Fruit fly (Drosophila melanogaster): ENCODE measurements around the gene CG13102.
A peak's percentile ranks its signal among the peaks of the same experiment; 100 is the strongest.

CG13102 gene

DNA sequence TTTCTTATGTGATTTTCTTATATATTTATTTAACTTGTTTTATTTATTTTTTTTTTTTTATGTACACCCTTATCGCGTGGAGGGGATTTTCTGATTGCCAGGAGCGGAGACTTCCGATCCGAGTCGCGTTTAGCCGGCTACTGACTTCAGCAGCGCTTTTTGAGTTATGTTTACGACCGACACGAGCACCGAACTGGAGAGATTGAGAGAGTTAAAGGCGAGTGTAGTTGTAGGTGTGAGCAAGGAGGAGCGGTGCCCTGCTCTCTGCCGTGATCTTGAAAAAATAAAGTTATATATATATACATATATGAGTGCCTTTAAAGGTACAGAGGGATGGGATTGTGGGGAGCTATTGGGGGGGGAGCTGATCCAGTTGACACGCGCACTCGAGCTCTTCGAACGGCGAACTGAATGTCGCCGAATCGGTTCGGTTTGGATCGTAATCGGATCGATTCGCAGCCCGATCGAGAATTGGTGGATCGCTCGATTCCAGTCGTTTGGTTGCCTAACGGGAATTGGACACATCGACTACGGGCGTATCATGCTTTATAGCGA is 22.9 kb upstream of the CG13102 start, which contains the start of gene rost (continued):
- TF ChIP-seq CG12769 (tag; optimal IDR thresholded peaks at IDR 0.05): peak; percentile 94
- TF ChIP-seq CG43689 (GFP tag; IDR thresholded peaks at IDR 0.05): no peak
- no peak for TF ChIP-seq zen (tag; optimal IDR thresholded peaks at IDR 0.05)
- no peak for TF ChIP-seq caup (GFP tag; optimal IDR thresholded peaks at IDR 0.05; ENCODE audit: severe bottlenecking)
- TF ChIP-seq CG2199 (GFP tag; IDR thresholded peaks at IDR 0.05): 0 out of 3 replicates have a peak, but pooled peaks have one; percentile 22
- no peak for TF ChIP-seq Mad (GFP tag; optimal IDR thresholded peaks at IDR 0.05)
- no peak for TF ChIP-seq CG4617 (GFP tag; optimal IDR thresholded peaks at IDR 0.05; ENCODE audit: borderline replicate concordance)
- TF ChIP-seq en (GFP tag; optimal IDR thresholded peaks at IDR 0.05): no peak
- TF ChIP-seq gsb-n (tag; optimal IDR thresholded peaks at IDR 0.05): no peak
- TF ChIP-seq CG8281 (tag; optimal IDR thresholded peaks at IDR 0.05): no peak
- no peak for TF ChIP-seq CG6175 (GFP tag; IDR thresholded peaks at IDR 0.05)

DNA sequence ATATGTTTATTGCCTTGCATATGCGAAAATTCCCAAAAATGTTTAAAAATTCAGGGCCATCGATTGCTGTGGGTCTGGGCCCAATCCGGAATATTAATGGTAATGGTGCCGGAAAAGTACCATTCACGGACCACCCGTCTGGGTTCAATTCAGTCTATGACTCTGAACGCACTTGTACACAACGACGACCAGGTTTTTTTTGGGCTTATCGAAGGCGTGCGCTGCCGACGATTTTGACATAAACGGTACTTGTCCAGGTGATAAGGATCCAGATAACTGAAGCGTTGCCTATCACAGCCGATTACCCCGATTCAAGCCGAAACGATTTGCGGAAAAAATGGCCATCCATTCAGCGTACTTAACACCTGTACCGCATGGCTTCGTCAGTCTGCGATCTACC is 20.4 kb upstream of the CG13102 start, which contains the start of gene CG9555:
CG9555 (plus strand) TSS at position 153 of the 400 bp plus-strand sequence.
- TF ChIP-seq caup (GFP tag; optimal IDR thresholded peaks at IDR 0.05; ENCODE audit: severe bottlenecking) (no peak), CG17359 (tag; optimal IDR thresholded peaks at IDR 0.05) (no peak), stc (GFP tag; IDR thresholded peaks at IDR 0.05) (no peak), al (GFP tag; IDR thresholded peaks at IDR 0.05) (no peak), NFAT (GFP tag; IDR thresholded peaks at IDR 0.05) (no peak), Lhr (GFP tag; optimal IDR thresholded peaks at IDR 0.05) (no peak), lmd (GFP tag; IDR thresholded peaks at IDR 0.05) (no peak), zfh2 (GFP tag; optimal IDR thresholded peaks at IDR 0.05) (no peak), ara (GFP tag; IDR thresholded peaks at IDR 0.05) (no peak), CG15696 (tag; optimal IDR thresholded peaks at IDR 0.05) (no peak), CG17612 (GFP tag; IDR thresholded peaks at IDR 0.05) (no peak), twi (tag; optimal IDR thresholded peaks at IDR 0.05) (no peak), dm (GFP tag; optimal IDR thresholded peaks at IDR 0.05) (no peak), z (GFP tag; IDR thresholded peaks at IDR 0.05) (no peak), her (GFP tag; optimal IDR thresholded peaks at IDR 0.05) (no peak), CG31441 (GFP tag; IDR thresholded peaks at IDR 0.05) (no peak), ems (GFP tag; optimal IDR thresholded peaks at IDR 0.05) (no peak), cwo (GFP tag; optimal IDR thresholded peaks at IDR 0.05) (peak; percentile 66), CG4424 (GFP tag; optimal IDR thresholded peaks at IDR 0.05) (no peak), ab (GFP tag; optimal IDR thresholded peaks at IDR 0.05) (no peak), CG12104 (GFP tag; optimal IDR thresholded peaks at IDR 0.05) (no peak), CG3281 (GFP tag; optimal IDR thresholded peaks at IDR 0.05) (no peak), Aef1 (GFP tag; IDR thresholded peaks at IDR 0.05) (no peak), Doc3 (GFP tag; IDR thresholded peaks at IDR 0.05; ENCODE audit: partially characterized antibody) (no peak), CG31224 (GFP tag; IDR thresholded peaks at IDR 0.05) (no peak), CG10462 (GFP tag; optimal IDR thresholded peaks at IDR 0.05) (no peak), CG13775 (GFP tag; optimal IDR thresholded peaks at IDR 0.05) (no peak), HLH3B (GFP tag; IDR thresholded peaks at IDR 0.05) (no peak), Hmr (GFP tag; optimal IDR thresholded peaks at IDR 0.05) (no peak), lab (GFP tag; optimal IDR thresholded peaks at IDR 0.05) (peak; percentile 15), Adf1 (GFP tag; IDR thresholded peaks at IDR 0.05) (no peak; the same call in 1 of the 2 replicates), CG14667 (GFP tag; IDR thresholded peaks at IDR 0.05) (no peak), org-1 (GFP tag; optimal IDR thresholded peaks at IDR 0.05) (no peak), CG31365 (tag; optimal IDR thresholded peaks at IDR 0.05) (no peak), Jarid2 (GFP tag; optimal IDR thresholded peaks at IDR 0.05) (no peak), CG2120 (GFP tag; optimal IDR thresholded peaks at IDR 0.05) (no peak), CG34376 (GFP tag; optimal IDR thresholded peaks at IDR 0.05) (peak; percentile 86), CG8765 (GFP tag; IDR thresholded peaks at IDR 0.05) (no peak), rib (GFP tag; IDR thresholded peaks at IDR 0.05) (no peak), grn (GFP tag; optimal IDR thresholded peaks at IDR 0.05) (peak; percentile 65), CG6654 (GFP tag; optimal IDR thresholded peaks at IDR 0.05) (no peak)
